Worm (Caenorhabditis elegans): ENCODE measurements around the gene T16G12.13.

The T16G12.13 gene

DNA sequence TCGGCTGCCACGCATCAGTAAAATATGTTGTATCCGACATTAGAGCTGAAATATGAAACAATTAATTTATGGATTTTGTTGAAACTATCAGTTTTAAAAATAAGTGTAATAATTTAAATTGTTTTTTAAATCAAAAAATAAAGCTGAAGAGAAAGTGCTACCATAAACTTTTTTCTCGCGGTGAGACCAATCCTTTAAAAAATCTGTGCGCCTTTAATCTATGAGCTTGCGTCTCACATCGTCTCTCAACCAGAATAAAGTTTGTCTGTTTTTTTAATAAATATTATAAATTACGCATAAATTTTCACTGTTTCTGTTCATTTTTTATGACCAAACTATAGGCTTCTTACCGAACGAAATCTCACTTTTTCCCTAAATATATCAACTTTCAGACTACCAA, 22.6 kb downstream of the T16G12.13 start, which contains the start of gene T16H12.3:
Gene T16H12.3 (minus strand): TSS at position 51 of the 400 bp plus-strand sequence.
- TF ChIP-seq tbx-2 (tag; optimal IDR thresholded peaks at IDR 0.05): no peak
- TF ChIP-seq ceh-2 (tag; optimal IDR thresholded peaks at IDR 0.05): no peak
- TF ChIP-seq unc-86 (tag; optimal IDR thresholded peaks at IDR 0.05): no peak
- no peak for TF ChIP-seq elt-2 (tag; optimal IDR thresholded peaks at IDR 0.05)
- TF ChIP-seq unc-42 (tag; optimal IDR thresholded peaks at IDR 0.05): no peak
- no peak for TF ChIP-seq lin-11 (tag; optimal IDR thresholded peaks at IDR 0.05)
- no peak for TF ChIP-seq pag-3 (tag; optimal IDR thresholded peaks at IDR 0.05; ENCODE audit: borderline replicate concordance)
- no peak for TF ChIP-seq ceh-48 (tag; optimal IDR thresholded peaks at IDR 0.05)
- TF ChIP-seq hlh-15 (tag; optimal IDR thresholded peaks at IDR 0.05): no peak
- no peak for TF ChIP-seq nhr-11 (tag; optimal IDR thresholded peaks at IDR 0.05)
- no peak for TF ChIP-seq pqm-1 (tag; optimal IDR thresholded peaks at IDR 0.05)
- TF ChIP-seq rnt-1 (tag; optimal IDR thresholded peaks at IDR 0.05): no peak
- TF ChIP-seq ets-4 (tag; optimal IDR thresholded peaks at IDR 0.05): no peak
- TF ChIP-seq sox-2 (GFP tag; IDR thresholded peaks at IDR 0.05): no peak
- no peak for TF ChIP-seq C38D4.7 (GFP tag; optimal IDR thresholded peaks at IDR 0.05)
- no peak for TF ChIP-seq T23F11.4 (GFP tag; optimal IDR thresholded peaks at IDR 0.05)
- no peak for TF ChIP-seq ceh-22 (tag; optimal IDR thresholded peaks at IDR 0.05)
- TF ChIP-seq tbx-7 (tag; optimal IDR thresholded peaks at IDR 0.05): no peak

DNA sequence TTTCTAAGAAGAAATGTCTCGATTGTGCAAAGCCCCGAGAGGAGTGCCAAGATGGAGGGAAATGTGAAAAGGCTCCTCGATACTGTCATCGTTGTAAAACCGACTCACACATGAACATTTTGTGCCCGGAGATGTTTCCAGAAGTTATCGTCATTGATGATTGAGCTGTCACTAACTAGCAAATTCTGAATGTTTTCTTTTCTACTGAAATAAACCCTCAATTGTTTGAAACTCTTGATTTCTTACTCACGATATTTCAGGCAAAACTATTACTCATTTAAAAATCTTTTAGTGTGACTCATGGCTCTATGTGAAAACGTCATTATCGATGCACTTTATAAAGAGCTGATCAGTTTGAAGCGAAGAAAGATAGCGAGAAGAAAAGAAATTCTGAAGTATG, 24.4 kb downstream of the T16G12.13 start, which contains the start of gene T16H12.13:
Gene T16H12.13 (plus strand): TSS at position 301 of the 400 bp plus-strand sequence.
- no peak for TF ChIP-seq gmeb-2 (tag; optimal IDR thresholded peaks at IDR 0.05)
- TF ChIP-seq ceh-6 (GFP tag; optimal IDR thresholded peaks at IDR 0.05): no peak
- TF ChIP-seq pat-9 (tag; optimal IDR thresholded peaks at IDR 0.05): no peak
- no peak for TF ChIP-seq mec-3 (tag; optimal IDR thresholded peaks at IDR 0.05; ENCODE audit: borderline replicate concordance)
- TF ChIP-seq rnt-1 (tag; optimal IDR thresholded peaks at IDR 0.05): no peak
- TF ChIP-seq unc-55 (GFP tag; optimal IDR thresholded peaks at IDR 0.05): no peak
- no peak for TF ChIP-seq nhr-11 (tag; optimal IDR thresholded peaks at IDR 0.05)

DNA sequence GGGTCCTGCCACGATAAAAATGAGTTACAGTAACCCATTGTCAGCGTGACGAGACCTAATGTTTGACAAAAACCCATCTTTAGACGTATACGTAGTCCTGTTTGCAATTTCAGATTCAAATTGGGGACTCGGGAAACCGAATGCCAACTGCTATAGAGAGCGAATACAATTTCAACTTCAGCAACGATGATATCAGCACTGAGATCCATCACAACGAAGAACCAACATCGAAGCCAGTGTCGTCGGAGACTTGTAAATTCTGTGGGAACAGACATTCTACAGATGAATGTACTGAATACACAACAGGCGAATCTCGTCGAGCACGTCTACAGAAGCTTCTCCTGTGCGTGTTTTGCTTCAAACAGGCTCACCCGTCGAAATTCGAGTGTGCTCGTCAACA, 24.9 kb downstream of the T16G12.13 start:
- TF ChIP-seq ceh-31 (tag; optimal IDR thresholded peaks at IDR 0.05) (no peak), K02D7.2 (tag; optimal IDR thresholded peaks at IDR 0.05) (no peak)

DNA sequence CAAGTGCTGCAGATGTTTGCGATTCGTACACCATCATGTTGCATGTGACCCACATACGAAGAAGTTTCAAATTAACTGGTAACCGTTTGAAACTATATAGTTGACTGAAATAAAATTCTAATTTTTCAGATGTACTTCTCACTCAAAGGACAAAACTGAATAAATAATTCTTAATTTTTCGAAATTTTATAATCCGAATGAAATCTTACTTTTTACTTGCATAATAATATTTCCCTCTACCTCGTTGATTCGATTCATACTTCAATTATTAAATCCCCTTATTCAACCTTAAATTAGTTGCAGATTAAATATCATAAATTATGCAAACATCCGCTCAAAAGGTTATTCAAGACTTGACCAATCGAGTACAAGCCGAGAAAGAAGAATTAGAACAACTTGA, 25.3 kb downstream of the T16G12.13 start, which contains the start of gene T16H12.2:
Gene T16H12.2 (plus strand): TSS at position 301 of the 400 bp plus-strand sequence.
- no peak for TF ChIP-seq ceh-18 (tag; optimal IDR thresholded peaks at IDR 0.05)
- no peak for TF ChIP-seq syd-9 (tag; optimal IDR thresholded peaks at IDR 0.05)
- no peak for TF ChIP-seq elt-4 (tag; optimal IDR thresholded peaks at IDR 0.05)
- no peak for TF ChIP-seq npax-4 (tag; optimal IDR thresholded peaks at IDR 0.05)
- TF ChIP-seq odd-2 (tag; optimal IDR thresholded peaks at IDR 0.05): no peak
- no peak for TF ChIP-seq K09A11.1 (tag; optimal IDR thresholded peaks at IDR 0.05; ENCODE audit: insufficient read depth)
- TF ChIP-seq ceh-19 (GFP tag; optimal IDR thresholded peaks at IDR 0.05): no peak
- TF ChIP-seq che-1 (tag; optimal IDR thresholded peaks at IDR 0.05): no peak
- TF ChIP-seq pag-3 (tag; optimal IDR thresholded peaks at IDR 0.05; ENCODE audit: borderline replicate concordance): no peak
- no peak for TF ChIP-seq pha-2 (tag; optimal IDR thresholded peaks at IDR 0.05)

DNA sequence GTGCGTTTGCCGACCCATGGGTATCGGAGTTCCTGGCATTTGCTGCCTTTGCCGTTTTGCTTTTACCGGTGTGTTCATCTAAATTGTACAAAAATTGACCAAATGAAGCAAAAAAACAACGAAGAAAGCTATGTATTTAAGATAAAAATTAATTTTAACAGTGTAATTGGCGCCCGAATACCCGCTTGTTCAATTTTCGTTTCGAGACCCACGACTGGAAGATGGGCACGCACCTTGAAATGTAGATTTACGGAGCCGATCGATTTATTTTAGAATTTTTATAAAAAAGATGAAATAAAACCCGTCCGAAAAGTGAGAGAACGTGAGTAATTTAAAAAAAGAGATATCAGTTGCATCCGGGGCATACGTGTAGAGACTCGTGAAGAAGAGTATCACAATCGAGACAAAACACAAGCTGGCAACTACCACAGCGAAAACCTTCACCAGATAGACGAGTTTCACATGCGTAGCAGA, 27.9 kb downstream of the T16G12.13 start, which contains the start of gene hal-2:
Gene hal-2 (minus strand): TSS at position 424 of the 474 bp plus-strand sequence.
- TF ChIP-seq sox-4 (tag; optimal IDR thresholded peaks at IDR 0.05): no peak
- no peak for TF ChIP-seq ceh-30 (tag; optimal IDR thresholded peaks at IDR 0.05)
- TF ChIP-seq pat-9 (tag; optimal IDR thresholded peaks at IDR 0.05): no peak
- TF ChIP-seq T23F11.4 (GFP tag; optimal IDR thresholded peaks at IDR 0.05): no peak
- TF ChIP-seq gmeb-2 (tag; optimal IDR thresholded peaks at IDR 0.05): no peak
- no peak for TF ChIP-seq ztf-16 (tag; optimal IDR thresholded peaks at IDR 0.05)
- no peak for TF ChIP-seq npax-4 (tag; optimal IDR thresholded peaks at IDR 0.05)
- TF ChIP-seq C38D4.7 (GFP tag; optimal IDR thresholded peaks at IDR 0.05): no peak
- TF ChIP-seq zip-5 (tag; optimal IDR thresholded peaks at IDR 0.05): no peak
- TF ChIP-seq unc-42 (tag; optimal IDR thresholded peaks at IDR 0.05): no peak
- no peak for TF ChIP-seq ahr-1 (tag; optimal IDR thresholded peaks at IDR 0.05)
- no peak for TF ChIP-seq dmd-4 (tag; optimal IDR thresholded peaks at IDR 0.05; ENCODE audit: borderline replicate concordance)
- no peak for TF ChIP-seq lim-6 (tag; optimal IDR thresholded peaks at IDR 0.05)
- no peak for TF ChIP-seq hlh-6 (tag; optimal IDR thresholded peaks at IDR 0.05)
- no peak for TF ChIP-seq nhr-11 (tag; optimal IDR thresholded peaks at IDR 0.05)
- no peak for TF ChIP-seq ceh-9 (tag; optimal IDR thresholded peaks at IDR 0.05)

All from whole organism, late embryonic.